Fruit fly (Drosophila melanogaster): ENCODE measurements around the gene Tdh.
A peak's percentile ranks its signal among the peaks of the same experiment; 100 is the strongest.

The Tdh gene

dm6 chr3L:20508136-20508635, 41.4 kb downstream of the Tdh start (continued):
- no peak; the same call in 1 of the 2 replicates for TF ChIP-seq CG42726 (GFP tag; IDR thresholded peaks at IDR 0.05; ENCODE audit: partially characterized antibody)
- TF ChIP-seq Gug (GFP tag; IDR thresholded peaks at IDR 0.05), result peak; percentile 98
- peak; percentile 80 for TF ChIP-seq p53 (GFP tag; optimal IDR thresholded peaks at IDR 0.05)
- peak; percentile 95 to 96 for TF ChIP-seq dpn (GFP tag; optimal IDR thresholded peaks at IDR 0.05)
- TF ChIP-seq CG17912 (GFP tag; optimal IDR thresholded peaks at IDR 0.05), result peak; percentile 20
- no peak for TF ChIP-seq yki (optimal IDR thresholded peaks at IDR 0.05)
- peak; percentile 95 for TF ChIP-seq CG7372 (GFP tag; IDR thresholded peaks at IDR 0.05)
- TF ChIP-seq CG3995 (GFP tag; optimal IDR thresholded peaks at IDR 0.05), result peak; percentile 79
- peak; percentile 88 for TF ChIP-seq maf-S (GFP tag; optimal IDR thresholded peaks at IDR 0.05)
- TF ChIP-seq Nf-YB (GFP tag; optimal IDR thresholded peaks at IDR 0.05), result peak; percentile 79
- TF ChIP-seq Eip74EF (GFP tag; optimal IDR thresholded peaks at IDR 0.05), result peak in 1 of 2 experiments; percentile 85
- peak; percentile 96 for TF ChIP-seq ind (GFP tag; optimal IDR thresholded peaks at IDR 0.05)
- peak; percentile 69 for TF ChIP-seq CG2875 (GFP tag; optimal IDR thresholded peaks at IDR 0.05)
- peak; percentile 88 for TF ChIP-seq CG11560 (tag; IDR thresholded peaks at IDR 0.05)
- peak; percentile 52 for TF ChIP-seq Scr (GFP tag; IDR thresholded peaks at IDR 0.05; ENCODE audit: partially characterized antibody)
- TF ChIP-seq Elba2 (GFP tag; optimal IDR thresholded peaks at IDR 0.05), result no peak
- peak; percentile 88 for TF ChIP-seq exex (tag; optimal IDR thresholded peaks at IDR 0.05)
- TF ChIP-seq vnd (GFP tag; IDR thresholded peaks at IDR 0.05; ENCODE audit: partially characterized antibody), result no peak
- TF ChIP-seq org-1 (GFP tag; optimal IDR thresholded peaks at IDR 0.05), result peak; percentile 89
- TF ChIP-seq CG13894 (tag; optimal IDR thresholded peaks at IDR 0.05), result peak; percentile 97
- peak; percentile 93 for TF ChIP-seq CG17361 (GFP tag; IDR thresholded peaks at IDR 0.05)
- peak; percentile 88 for TF ChIP-seq slp2 (GFP tag; optimal IDR thresholded peaks at IDR 0.05)
- peak; percentile 94 for TF ChIP-seq bcd (GFP tag; optimal IDR thresholded peaks at IDR 0.05)
- TF ChIP-seq CG2202 (tag; optimal IDR thresholded peaks at IDR 0.05), result peak; percentile 60
- TF ChIP-seq CG6689 (GFP tag; IDR thresholded peaks at IDR 0.05), result peak; percentile 94
- peak; percentile 91 for TF ChIP-seq az2 (GFP tag; optimal IDR thresholded peaks at IDR 0.05)
- no peak for TF ChIP-seq hth (optimal IDR thresholded peaks at IDR 0.05)
- TF ChIP-seq Meics (GFP tag; optimal IDR thresholded peaks at IDR 0.05), result peak; percentile 96
- TF ChIP-seq gsb (GFP tag; IDR thresholded peaks at IDR 0.05), result peak; percentile 92
- peak; percentile 56 for TF ChIP-seq tap (tag; optimal IDR thresholded peaks at IDR 0.05)
- TF ChIP-seq Max (GFP tag; optimal IDR thresholded peaks at IDR 0.05), result peak; percentile 91
- peak; percentile 77 for TF ChIP-seq CG13123 (GFP tag; optimal IDR thresholded peaks at IDR 0.05)
- peak; percentile 92 for TF ChIP-seq klu (GFP tag; IDR thresholded peaks at IDR 0.05)
- TF ChIP-seq z (GFP tag; IDR thresholded peaks at IDR 0.05), result no peak
- TF ChIP-seq Trl (optimal IDR thresholded peaks at IDR 0.05), result peak; percentile 65 to 88
- peak; percentile 85 for TF ChIP-seq Trl (GFP tag; optimal IDR thresholded peaks at IDR 0.05)
- TF ChIP-seq CG10565 (GFP tag; optimal IDR thresholded peaks at IDR 0.05), result peak; percentile 18
- TF ChIP-seq E2f2 (GFP tag; IDR thresholded peaks at IDR 0.05), result peak; percentile 65; the same call in 1 of the 2 replicates
- TF ChIP-seq CG30020 (tag; optimal IDR thresholded peaks at IDR 0.05), result peak; percentile 49
- peak; percentile 93 for TF ChIP-seq Chrac-16 (GFP tag; optimal IDR thresholded peaks at IDR 0.05)
- peak; percentile 85 for TF ChIP-seq D19A (tag; optimal IDR thresholded peaks at IDR 0.05)
- peak; percentile 86 for TF ChIP-seq CG17568 (GFP tag; optimal IDR thresholded peaks at IDR 0.05)
- TF ChIP-seq ab (GFP tag; optimal IDR thresholded peaks at IDR 0.05), result peak; percentile 80
- TF ChIP-seq CG1647 (GFP tag; optimal IDR thresholded peaks at IDR 0.05), result peak; percentile 92
- TF ChIP-seq Dp (GFP tag; optimal IDR thresholded peaks at IDR 0.05), result no peak
- peak; percentile 81 for TF ChIP-seq CG33213 (GFP tag; optimal IDR thresholded peaks at IDR 0.05)
- peak in 1 of 2 experiments; percentile 58 for TF ChIP-seq Hr78 (GFP tag; optimal IDR thresholded peaks at IDR 0.05)
- peak; percentile 85 for TF ChIP-seq nerfin-1 (tag; optimal IDR thresholded peaks at IDR 0.05)
- TF ChIP-seq gro (GFP tag; optimal IDR thresholded peaks at IDR 0.05), result peak; percentile 94
- no peak for TF ChIP-seq br (optimal IDR thresholded peaks at IDR 0.05)
- TF ChIP-seq ATbp (GFP tag; optimal IDR thresholded peaks at IDR 0.05), result peak; percentile 72
